Fruit fly (Drosophila melanogaster) whole organism, wandering third instar larva: ENCODE results near the gene CG17198.
A peak's percentile ranks its signal among the peaks of the same experiment; 100 is the strongest.

ENCODE experiments used
- Abd-B ChIP-seq: fragments of >200 bp; optimal IDR thresholded peaks from 2 replicates; lab custom pipeline; 2017; ENCODE audit warnings: missing biosample characterization, missing genetic modification characterization
- CG32264 ChIP-seq: fragments of 200-800 bp; sonication (Bioruptor generic); optimal IDR thresholded peaks from 2 replicates; lab custom pipeline; 2016; ENCODE audit warnings: missing biosample characterization, missing genetic modification characterization
- CG9705 ChIP-seq: fragments of 200-800 bp; sonication (Bioruptor generic); optimal IDR thresholded peaks from 2 replicates; lab custom pipeline; 2018; ENCODE audit warnings: missing biosample characterization, mild to moderate bottlenecking, missing genetic modification characterization
- CrebA ChIP-seq: fragments of 200-800 bp; sonication (Bioruptor generic); optimal IDR thresholded peaks from 2 replicates; lab custom pipeline; 2016; ENCODE audit warnings: missing biosample characterization, mild to moderate bottlenecking, missing genetic modification characterization, borderline replicate concordance
- Dfd ChIP-seq: fragments of >200 bp; optimal IDR thresholded peaks from 2 replicates; lab custom pipeline; 2017; ENCODE audit warnings: missing biosample characterization, missing genetic modification characterization
- Dif ChIP-seq: fragments of 200-275, 200-300 bp; sonication (Bioruptor generic); optimal IDR thresholded peaks from 2 replicates; lab custom pipeline; 2018; ENCODE audit warnings: missing biosample characterization, missing genetic modification characterization; ENCODE audit not compliant: partially characterized antibody
- GATAd ChIP-seq: sonication (Bioruptor generic); optimal IDR thresholded peaks from 2 replicates; lab custom pipeline; 2016; ENCODE audit warnings: missing biosample characterization, missing genetic modification characterization
- HLH106 ChIP-seq: fragments of 200-800 bp; optimal IDR thresholded peaks from 3 replicates; lab custom pipeline; 2019; ENCODE audit warnings: missing biosample characterization, mild to moderate bottlenecking, missing genetic modification characterization, moderate library complexity
- Hnf4 ChIP-seq: fragments of 200-800 bp; sonication (Bioruptor generic); optimal IDR thresholded peaks from 2 replicates; lab custom pipeline; 2016; ENCODE audit warnings: missing biosample characterization, mild to moderate bottlenecking, missing genetic modification characterization
- Hr78 ChIP-seq: fragments of >200 bp; optimal IDR thresholded peaks from 2 replicates; lab custom pipeline; 2017; ENCODE audit warnings: missing biosample characterization, missing genetic modification characterization
- Hr83 ChIP-seq: fragments of 200-300 bp; sonication (Bioruptor generic); optimal IDR thresholded peaks from 2 replicates; lab custom pipeline; 2016; ENCODE audit warnings: missing biosample characterization, mild to moderate bottlenecking, missing genetic modification characterization, moderate library complexity; ENCODE audit not compliant: poor library complexity, severe bottlenecking
- Jra ChIP-seq: sonication (Bioruptor generic); optimal IDR thresholded peaks from 2 replicates; lab custom pipeline; 2016; ENCODE audit warnings: missing biosample characterization, missing genetic modification characterization
- Mio ChIP-seq: sonication (Bioruptor generic); optimal IDR thresholded peaks from 2 replicates; lab custom pipeline; 2016; ENCODE audit warnings: missing biosample characterization, missing genetic modification characterization
- Myc ChIP-seq: fragments of >200 bp; optimal IDR thresholded peaks from 2 replicates; lab custom pipeline; 2017
- N ChIP-seq: fragments of >200 bp; optimal IDR thresholded peaks from 2 replicates; lab custom pipeline; 2018; ENCODE audit warnings: missing biosample characterization, missing external identifiers, missing genetic modification characterization
- OdsH ChIP-seq: fragments of 200-800 bp; sonication (Bioruptor generic); optimal IDR thresholded peaks from 2 replicates; lab custom pipeline; 2016; ENCODE audit warnings: missing biosample characterization, mild to moderate bottlenecking, missing genetic modification characterization
- Rel ChIP-seq, 2 experiments: fragments of 200-800 bp; sonication (Bioruptor generic) in 1 of 2; optimal IDR thresholded peaks; 2 replicates in 1 of 2; 3 replicates in 1 of 2; lab custom pipeline; 2016 to 2019; ENCODE audit warnings: mild to moderate bottlenecking in 2 of 2, missing biosample characterization in 2 of 2, missing genetic modification characterization in 2 of 2, moderate library complexity in 1 of 2
- Sp1 ChIP-seq: fragments of 200-800 bp; sonication (Bioruptor generic); optimal IDR thresholded peaks from 3 replicates; lab custom pipeline; 2019; ENCODE audit warnings: missing biosample characterization, mild to moderate bottlenecking, missing genetic modification characterization, moderate library complexity
- Vsx2 ChIP-seq: fragments of 200-300, 225-300 bp; sonication (Bioruptor generic); optimal IDR thresholded peaks from 2 replicates; lab custom pipeline; 2018; ENCODE audit warnings: missing biosample characterization, missing genetic modification characterization; ENCODE audit not compliant: partially characterized antibody
- br ChIP-seq: fragments of 200-800 bp; sonication (Bioruptor generic); optimal IDR thresholded peaks from 2 replicates; lab custom pipeline; 2016; ENCODE audit warnings: missing biosample characterization, missing genetic modification characterization
- brk ChIP-seq: fragments of 200-800 bp; sonication (Bioruptor generic); optimal IDR thresholded peaks from 2 replicates; lab custom pipeline; 2016; ENCODE audit warnings: missing biosample characterization, mild to moderate bottlenecking, missing genetic modification characterization
- dl ChIP-seq, 2 experiments: fragments of 175-275, 200-275 bp in 1 of 2; fragments of 200-275 bp in 1 of 2; sonication (Bioruptor generic); optimal IDR thresholded peaks; lab custom pipeline; 2018; ENCODE audit warnings: mild to moderate bottlenecking in 2 of 2, missing biosample characterization in 2 of 2, missing genetic modification characterization in 2 of 2, moderate library complexity in 2 of 2; ENCODE audit not compliant: partially characterized antibody in 2 of 2, insufficient read depth in 1 of 2
- dmrt93B ChIP-seq: fragments of 200-800 bp; sonication (Bioruptor generic); optimal IDR thresholded peaks from 2 replicates; lab custom pipeline; 2018; ENCODE audit warnings: missing biosample characterization, mild to moderate bottlenecking, missing genetic modification characterization
- dsf ChIP-seq: sonication (Bioruptor generic); optimal IDR thresholded peaks from 2 replicates; lab custom pipeline; 2016; ENCODE audit warnings: missing biosample characterization, missing genetic modification characterization, borderline replicate concordance
- foxo ChIP-seq, 2 experiments: fragments of 200-800 bp; sonication (Bioruptor generic); optimal IDR thresholded peaks; 2 replicates in 1 of 2; 3 replicates in 1 of 2; lab custom pipeline; 2016 to 2017; ENCODE audit warnings: missing biosample characterization in 2 of 2, missing genetic modification characterization in 2 of 2
- fru ChIP-seq: fragments of 200-800 bp; sonication (Bioruptor generic); optimal IDR thresholded peaks from 3 replicates; lab custom pipeline; 2016; ENCODE audit warnings: missing biosample characterization, mild to moderate bottlenecking, missing genetic modification characterization
- h ChIP-seq: fragments of 200-800 bp; sonication (Bioruptor generic); optimal IDR thresholded peaks from 3 replicates; lab custom pipeline; 2016; ENCODE audit warnings: missing biosample characterization, mild to moderate bottlenecking, missing genetic modification characterization
- jim ChIP-seq: fragments of 175-275, 200-325 bp; sonication (Bioruptor generic); optimal IDR thresholded peaks from 2 replicates; lab custom pipeline; 2016; ENCODE audit warnings: missing biosample characterization, mild to moderate bottlenecking, missing genetic modification characterization
- lola ChIP-seq: fragments of >200 bp; optimal IDR thresholded peaks from 2 replicates; lab custom pipeline; 2017; ENCODE audit warnings: missing biosample characterization, missing genetic modification characterization
- pan ChIP-seq: fragments of >200 bp; optimal IDR thresholded peaks from 2 replicates; lab custom pipeline; 2017
- psq ChIP-seq: fragments of 200-800 bp; sonication (Bioruptor generic); optimal IDR thresholded peaks from 3 replicates; lab custom pipeline; 2017; ENCODE audit warnings: missing biosample characterization, mild to moderate bottlenecking, missing genetic modification characterization, moderate library complexity
- rgr ChIP-seq: fragments of 200-800 bp; sonication (Bioruptor generic); optimal IDR thresholded peaks from 3 replicates; lab custom pipeline; 2016; ENCODE audit warnings: missing biosample characterization, mild to moderate bottlenecking, missing genetic modification characterization
- sage ChIP-seq: fragments of 200-800 bp; sonication (Bioruptor generic); optimal IDR thresholded peaks from 2 replicates; lab custom pipeline; 2016; ENCODE audit warnings: missing biosample characterization, mild to moderate bottlenecking, missing genetic modification characterization
- sv ChIP-seq: fragments of 200-800 bp; sonication (Bioruptor generic); optimal IDR thresholded peaks from 3 replicates; lab custom pipeline; 2016; ENCODE audit warnings: missing biosample characterization, missing genetic modification characterization
- tai ChIP-seq: sonication (Bioruptor generic); optimal IDR thresholded peaks from 2 replicates; lab custom pipeline; 2016; ENCODE audit warnings: missing biosample characterization, missing genetic modification characterization
- woc ChIP-seq: sonication (Bioruptor generic); optimal IDR thresholded peaks from 2 replicates; lab custom pipeline; 2016; ENCODE audit warnings: missing biosample characterization, mild to moderate bottlenecking, missing genetic modification characterization

The CG17198 gene

dm6 chr3R:25754844-25755429, 20.2 kb downstream of the CG17198 start:
- TF ChIP-seq HLH106 (peak; percentile 43), CG32264 (GFP tag; lab: Kevin White, UChicago) (no peak)

dm6 chr3R:25753798-25754197, 21.4 kb downstream of the CG17198 start:
- TF ChIP-seq tai (GFP tag; lab: Kevin White, UChicago) (no peak), Dif (no peak), dl (GFP tag; optimal IDR thresholded peaks at IDR 0.05; lab: Kevin White, UChicago; ENCODE audit: insufficient read depth in 1 of 2, partially characterized antibody in 2 of 2) (no peak), N (GFP tag; lab: Kevin White, UChicago) (peak; percentile 14), Myc (peak; percentile 31), Rel (GFP tag; optimal IDR thresholded peaks at IDR 0.05; lab: Kevin White, UChicago) (no peak), Rel (tag; optimal IDR thresholded peaks at IDR 0.05; lab: Kevin White, UChicago) (no peak), OdsH (no peak), pan (lab: Kevin White, UChicago) (no peak), Hr83 (no peak), psq (GFP tag; lab: Kevin White, UChicago) (no peak)

- peak; percentile 5 for TF ChIP-seq Vsx2
- peak; percentile 12 for TF ChIP-seq rgr
- no peak for TF ChIP-seq dsf (GFP tag; lab: Kevin White, UChicago)
- peak; percentile 9 for TF ChIP-seq CG32264 (GFP tag; lab: Kevin White, UChicago)
- no peak for TF ChIP-seq Rel (GFP tag; optimal IDR thresholded peaks at IDR 0.05; lab: Kevin White, UChicago)
- peak; percentile 99 for TF ChIP-seq Rel (tag; optimal IDR thresholded peaks at IDR 0.05; lab: Kevin White, UChicago)
- peak; percentile 46 for TF ChIP-seq psq (GFP tag; lab: Kevin White, UChicago)
- TF ChIP-seq Abd-B (GFP tag; lab: Kevin White, UChicago), result no peak
- peak; percentile 27 to 83 for TF ChIP-seq dl (GFP tag; optimal IDR thresholded peaks at IDR 0.05; lab: Kevin White, UChicago; ENCODE audit: insufficient read depth in 1 of 2, partially characterized antibody in 2 of 2)
- TF ChIP-seq Jra (GFP tag; lab: Kevin White, UChicago), result peak; percentile 20
- peak; percentile 12 for TF ChIP-seq Hnf4
- TF ChIP-seq CrebA (GFP tag; lab: Kevin White, UChicago), result peak; percentile 51
- TF ChIP-seq tai (GFP tag; lab: Kevin White, UChicago), result no peak
- TF ChIP-seq Dif, result peak; percentile 73
- peak; percentile 95 for TF ChIP-seq h
- TF ChIP-seq N (GFP tag; lab: Kevin White, UChicago), result no peak
Measured at dm6 chr3R:25740348-25740751, 34.8 kb downstream of the CG17198 start, which contains the start of gene LpR2. Gene LpR2 (minus strand): TSS chr3R:25740465.

- TF ChIP-seq foxo (GFP tag; optimal IDR thresholded peaks at IDR 0.05; lab: Kevin White, UChicago) (no peak), psq (GFP tag; lab: Kevin White, UChicago) (peak; percentile 78)
Measured at dm6 chr3R:25739727-25740126, 35.4 kb downstream of the CG17198 start.

- TF ChIP-seq N (GFP tag; lab: Kevin White, UChicago) (no peak), sage (peak; percentile 98), CG9705 (peak; percentile 97), OdsH (peak; percentile 98), Hr78 (GFP tag; lab: Kevin White, UChicago) (no peak), h (peak; percentile 99), lola (no peak), CG32264 (GFP tag; lab: Kevin White, UChicago) (peak; percentile 97), jim (GFP tag; lab: Kevin White, UChicago) (no peak), fru (GFP tag; lab: Kevin White, UChicago) (peak; percentile 99), Abd-B (GFP tag; lab: Kevin White, UChicago) (no peak), Hnf4 (peak; percentile 98), rgr (peak; percentile 99), brk (GFP tag; lab: Kevin White, UChicago) (peak; percentile 97), sv (GFP tag; lab: Kevin White, UChicago) (peak; percentile 87), psq (GFP tag; lab: Kevin White, UChicago) (peak; percentile 99), pan (lab: Kevin White, UChicago) (no peak), dl (GFP tag; optimal IDR thresholded peaks at IDR 0.05; lab: Kevin White, UChicago; ENCODE audit: insufficient read depth in 1 of 2, partially characterized antibody in 2 of 2) (peak; percentile 51 to 70), Mio (GFP tag; lab: Kevin White, UChicago) (peak; percentile 90), Myc (no peak), foxo (GFP tag; optimal IDR thresholded peaks at IDR 0.05; lab: Kevin White, UChicago) (peak; percentile 95 to 99), GATAd (GFP tag; lab: Kevin White, UChicago) (peak; percentile 88), br (peak; percentile 99), tai (GFP tag; lab: Kevin White, UChicago) (peak; percentile 96), woc (GFP tag; lab: Kevin White, UChicago) (peak; percentile 98), HLH106 (peak; percentile 99), Rel (GFP tag; optimal IDR thresholded peaks at IDR 0.05; lab: Kevin White, UChicago) (peak; percentile 91), Rel (tag; optimal IDR thresholded peaks at IDR 0.05; lab: Kevin White, UChicago) (peak; percentile 88), Sp1 (peak; percentile 99), Jra (GFP tag; lab: Kevin White, UChicago) (peak; percentile 98), Hr83 (peak; percentile 93), dmrt93B (GFP tag; lab: Kevin White, UChicago) (peak; percentile 96), Dfd (peak; percentile 48)
Measured at dm6 chr3R:25737735-25738371, 37.3 kb downstream of the CG17198 start.
